Worm (Caenorhabditis elegans) whole organism, mixed stage, embryonic: Measurements from ENCODE around the gene T06C12.12.

Source experiments
- nhr-12 ChIP-seq: fragments of 150-350 bp; optimal IDR thresholded peaks from 2 replicates; lab custom pipeline; 2014; ENCODE audit warnings: missing biosample characterization, missing genetic modification characterization
- nhr-28 ChIP-seq: fragments of 150-350 bp; optimal IDR thresholded peaks from 2 replicates; lab custom pipeline; 2014; ENCODE audit warnings: missing biosample characterization, missing genetic modification characterization
- nhr-76 ChIP-seq: sonication (generic microtip); optimal IDR thresholded peaks from 2 replicates; lab custom pipeline; 2017; ENCODE audit warnings: missing biosample characterization, missing genetic modification characterization
- snpc-4 ChIP-seq: fragments of 150-350 bp; optimal IDR thresholded peaks from 2 replicates; lab custom pipeline; 2014; ENCODE audit warnings: missing biosample characterization, missing genetic modification characterization

DNA sequence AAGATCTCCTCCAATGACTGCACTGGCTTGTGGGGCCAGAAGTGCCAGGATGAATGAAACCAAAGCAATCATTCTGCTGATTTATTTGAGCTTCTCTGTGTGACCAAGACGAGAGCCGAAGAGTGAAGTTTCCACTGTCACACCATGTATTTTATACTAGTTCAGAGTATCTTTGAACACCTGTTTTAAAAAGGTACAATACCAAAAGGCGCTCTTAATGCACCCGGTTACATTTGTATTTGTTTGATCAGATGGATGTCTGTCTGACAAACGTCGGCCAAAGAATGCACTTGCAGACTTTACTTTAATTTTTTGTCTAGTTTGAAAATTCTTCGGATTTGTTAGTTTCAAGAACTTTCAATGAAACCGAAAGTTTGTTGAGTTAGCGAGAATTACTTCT is 28.4 kb downstream of the T06C12.12 start, which contains the start of gene F35E8.10:
- no peak for TF ChIP-seq snpc-4 (tag; lab: Kevin White, UChicago)
- TF ChIP-seq nhr-76 (tag; lab: Kevin White, UChicago) = no peak
- TF ChIP-seq nhr-12 (tag; lab: Kevin White, UChicago) = no peak
- no peak for TF ChIP-seq nhr-28 (tag; lab: Kevin White, UChicago)
